Worm (Caenorhabditis elegans) whole organism, young adult: ENCODE results near the gene him-14.

Experiments
- let-526 ChIP-seq: fragments of 200-800 bp; sonication (Bioruptor generic); IDR thresholded peaks from 2 replicates; pipeline ENCODE4 v1.3.6; 2022; ENCODE audit warnings: missing genetic modification reagents, missing genetic modification characterization, missing compliant biosample characterization
- snpc-4 ChIP-seq, 5 experiments: fragments of 150-350 bp in 1 of 5; sonication (generic microtip) in 4 of 5; optimal IDR thresholded peaks; 2 replicates each; lab custom pipeline; 2014 to 2018; ENCODE audit warnings: missing genetic modification characterization in 5 of 5, missing biosample characterization in 3 of 5, antibody characterized with exemption in 2 of 5, mild to moderate bottlenecking in 2 of 5, missing compliant biosample characterization in 2 of 5, missing genotype in 2 of 5, moderate library complexity in 2 of 5, missing genetic modification reagents in 1 of 5
- unc-62 ChIP-seq: fragments of 150-350 bp; optimal IDR thresholded peaks from 2 replicates; lab custom pipeline; 2014; ENCODE audit warnings: missing biosample characterization, missing genetic modification reagents, missing genetic modification characterization

DNA sequence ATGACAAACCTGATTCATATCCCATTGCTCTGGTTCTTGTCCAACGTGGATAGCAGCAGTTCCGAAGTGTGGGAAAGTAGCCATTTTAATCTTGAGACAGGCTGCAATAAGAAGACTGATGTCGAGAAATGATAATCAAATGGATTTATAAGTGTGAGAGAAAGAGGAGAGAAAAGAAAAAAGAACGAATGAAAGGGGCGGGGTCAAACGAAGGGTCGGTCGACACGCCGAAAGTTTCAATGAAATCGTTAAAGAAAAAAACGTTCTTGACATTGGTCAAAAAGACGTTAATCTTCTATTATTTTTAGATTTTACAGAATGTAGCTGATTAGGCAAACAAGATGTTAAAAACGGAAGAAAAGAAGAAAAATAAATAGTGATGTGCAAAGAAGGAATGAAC lies 11.9 kb downstream of the him-14 start, which contains the start of gene cth-2:
- no peak for TF ChIP-seq let-526 (GFP tag; lab: Robert Waterston, UW)
- TF ChIP-seq unc-62 (GFP tag; lab: Kevin White, UChicago), result no peak
- no peak for TF ChIP-seq snpc-4 (GFP tag; optimal IDR thresholded peaks at IDR 0.05; lab: Kevin White, UChicago)
- no peak for TF ChIP-seq snpc-4 (tag; optimal IDR thresholded peaks at IDR 0.05; lab: Kevin White, UChicago)
